Worm (Caenorhabditis elegans): Measurements from ENCODE around the gene skr-17.

ce11 chrII:7769254-7769653 lies 14.1 kb upstream of the skr-17 start:
- no peak for TF ChIP-seq unc-39 (tag; optimal IDR thresholded peaks at IDR 0.05)
- TF ChIP-seq elt-1 (tag; optimal IDR thresholded peaks at IDR 0.05): no peak
- no peak for TF ChIP-seq ztf-11 (tag; optimal IDR thresholded peaks at IDR 0.05)
- no peak for TF ChIP-seq snpc-4 (tag; optimal IDR thresholded peaks at IDR 0.05)
- no peak for TF ChIP-seq lin-39 (tag; optimal IDR thresholded peaks at IDR 0.05)
- no peak for TF ChIP-seq nhr-25 (tag; optimal IDR thresholded peaks at IDR 0.05)
- no peak for TF ChIP-seq lsy-12 (tag; optimal IDR thresholded peaks at IDR 0.05)
- no peak for TF ChIP-seq nhr-77 (tag; optimal IDR thresholded peaks at IDR 0.05)
- TF ChIP-seq ceh-16 (tag; optimal IDR thresholded peaks at IDR 0.05): no peak

Measured in whole organism, L3 larva.